Fruit fly (Drosophila melanogaster): ENCODE measurements around the gene GstD1.

Gene GstD1

DNA sequence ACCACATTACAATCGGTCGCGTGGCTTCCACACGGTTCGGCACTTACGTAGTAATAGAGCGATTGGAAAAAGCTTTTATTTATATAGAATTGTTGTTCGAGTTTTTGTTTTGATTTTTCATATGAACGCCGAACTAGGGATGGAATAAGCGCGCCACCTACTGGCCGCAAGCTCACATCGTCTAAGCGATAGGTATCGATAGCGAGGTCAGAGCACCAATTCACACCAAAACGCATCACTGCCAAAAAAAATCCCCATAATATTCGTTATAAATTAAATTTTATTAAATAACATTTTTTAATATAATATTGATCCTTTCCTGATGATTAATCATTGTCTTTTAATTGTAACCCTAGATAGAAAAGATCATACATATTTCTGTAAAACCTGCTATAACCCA, 18.6 kb downstream of the GstD1 start, which contains the start of gene CG10038 (continued):
- TF ChIP-seq CG13775 (GFP tag; optimal IDR thresholded peaks at IDR 0.05) (peak; percentile 21), slou (GFP tag; optimal IDR thresholded peaks at IDR 0.05) (no peak), lilli (GFP tag; optimal IDR thresholded peaks at IDR 0.05) (peak; percentile 59), ac (GFP tag; optimal IDR thresholded peaks at IDR 0.05) (no peak), CG33213 (GFP tag; optimal IDR thresholded peaks at IDR 0.05) (peak; percentile 67), chn (GFP tag; optimal IDR thresholded peaks at IDR 0.05) (peak; percentile 36), CG8924 (tag; optimal IDR thresholded peaks at IDR 0.05) (peak; percentile 6), dysf (GFP tag; IDR thresholded peaks at IDR 0.05) (0 out of 3 replicates have a peak, but pooled peaks have one; percentile 37), C15 (GFP tag; IDR thresholded peaks at IDR 0.05) (no peak), stc (GFP tag; IDR thresholded peaks at IDR 0.05) (no peak), zf30C (GFP tag; optimal IDR thresholded peaks at IDR 0.05) (peak; percentile 24), Ets97D (GFP tag; optimal IDR thresholded peaks at IDR 0.05) (peak; percentile 60), CG10543 (GFP tag; optimal IDR thresholded peaks at IDR 0.05) (no peak), CG14965 (GFP tag; optimal IDR thresholded peaks at IDR 0.05; ENCODE audit: borderline replicate concordance) (no peak), Max (GFP tag; optimal IDR thresholded peaks at IDR 0.05) (peak; percentile 18), Mrtf (GFP tag; IDR thresholded peaks at IDR 0.05) (0 out of 3 replicates have a peak, but pooled peaks have one; percentile 28), so (GFP tag; IDR thresholded peaks at IDR 0.05) (no peak), CG12299 (tag; optimal IDR thresholded peaks at IDR 0.05) (no peak), ERR (GFP tag; optimal IDR thresholded peaks at IDR 0.05) (no peak), CG30431 (GFP tag; optimal IDR thresholded peaks at IDR 0.05) (no peak), CG17385 (GFP tag; optimal IDR thresholded peaks at IDR 0.05) (no peak), CG7928 (GFP tag; optimal IDR thresholded peaks at IDR 0.05) (peak; percentile 47), CG9932 (GFP tag; IDR thresholded peaks at IDR 0.05) (peak; percentile 82), CG16779 (GFP tag; IDR thresholded peaks at IDR 0.05) (no peak), Meics (GFP tag; optimal IDR thresholded peaks at IDR 0.05) (peak; percentile 35), CG32767 (GFP tag; IDR thresholded peaks at IDR 0.05) (no peak), bsh (GFP tag; optimal IDR thresholded peaks at IDR 0.05) (peak in 1 of 2 experiments; percentile 31), CG7963 (GFP tag; IDR thresholded peaks at IDR 0.05; ENCODE audit: partially characterized antibody) (peak; percentile 86), Adf1 (GFP tag; IDR thresholded peaks at IDR 0.05) (peak; percentile 25; the same call in 1 of the 2 replicates), zen2 (GFP tag; IDR thresholded peaks at IDR 0.05; ENCODE audit: partially characterized antibody) (peak; percentile 79; the same call in 2 of the 3 replicates), CG32772 (GFP tag; IDR thresholded peaks at IDR 0.05) (no peak), nmo (GFP tag; optimal IDR thresholded peaks at IDR 0.05) (peak; percentile 69), NfI (GFP tag; optimal IDR thresholded peaks at IDR 0.05) (peak; percentile 48), Trl (optimal IDR thresholded peaks at IDR 0.05) (no peak), Trl (GFP tag; optimal IDR thresholded peaks at IDR 0.05) (peak; percentile 0), Tbp (GFP tag; optimal IDR thresholded peaks at IDR 0.05) (no peak), Dref (GFP tag; IDR thresholded peaks at IDR 0.05) (peak; percentile 88), YL-1 (GFP tag; optimal IDR thresholded peaks at IDR 0.05) (peak; percentile 45), Nf-YC (tag; optimal IDR thresholded peaks at IDR 0.05) (peak; percentile 38), CG8089 (GFP tag; optimal IDR thresholded peaks at IDR 0.05) (no peak), Awh (GFP tag; IDR thresholded peaks at IDR 0.05) (no peak), CG18476 (GFP tag; optimal IDR thresholded peaks at IDR 0.05) (no peak), gfzf (GFP tag; optimal IDR thresholded peaks at IDR 0.05) (peak; percentile 44), dpn (GFP tag; optimal IDR thresholded peaks at IDR 0.05) (peak; percentile 29 to 58), CG4360 (GFP tag; IDR thresholded peaks at IDR 0.05) (0 out of 2 replicates have a peak, but pooled peaks have one; percentile 26), croc (GFP tag; conservative IDR thresholded peaks at IDR 0.05) (no peak), bigmax (GFP tag; optimal IDR thresholded peaks at IDR 0.05) (no peak), CG2202 (tag; optimal IDR thresholded peaks at IDR 0.05) (no peak), CG31388 (GFP tag; optimal IDR thresholded peaks at IDR 0.05) (no peak), Ets65A (GFP tag) (peak; percentile 93), dati (GFP tag; IDR thresholded peaks at IDR 0.05) (no peak), jing (GFP tag; optimal IDR thresholded peaks at IDR 0.05) (no peak)
